Fruit fly (Drosophila melanogaster) whole organism, embryonic: ENCODE results near the gene CG31176.

Source experiments
- Abd-B ChIP-seq: fragments of 200-800 bp; sonication (Bioruptor generic); optimal IDR thresholded peaks from 2 replicates; lab custom pipeline; 2018; ENCODE audit warnings: missing biosample characterization, mild to moderate bottlenecking, missing genetic modification characterization, moderate library complexity
- Ada2b ChIP-seq: fragments of 200-800 bp; sonication (Bioruptor generic); IDR thresholded peaks from 2 replicates; pipeline ENCODE4 v1.3.6; 2022; ENCODE audit warnings: missing biosample characterization, missing genetic modification characterization
- CG10654 ChIP-seq: fragments of 200-800 bp; sonication (Bioruptor generic); optimal IDR thresholded peaks from 2 replicates; lab custom pipeline; 2016; ENCODE audit warnings: missing biosample characterization, missing genetic modification characterization
- CG11560 ChIP-seq: fragments of 200-800 bp; sonication (Bioruptor generic); IDR thresholded peaks from 3 replicates; pipeline ENCODE4 v1.3.6; 2022; ENCODE audit warnings: missing biosample characterization, missing genetic modification characterization
- CG12104 ChIP-seq: fragments of 200-800 bp; sonication (Bioruptor generic); optimal IDR thresholded peaks from 3 replicates; lab custom pipeline; 2016; ENCODE audit warnings: missing biosample characterization, missing genetic modification characterization
- CG12219 ChIP-seq: fragments of 200-800 bp; sonication (Bioruptor generic); optimal IDR thresholded peaks from 3 replicates; lab custom pipeline; 2018; ENCODE audit warnings: missing biosample characterization, mild to moderate bottlenecking, missing genetic modification characterization
- CG1233 ChIP-seq: fragments of 200-800 bp; sonication (Bioruptor generic); optimal IDR thresholded peaks from 4 replicates; lab custom pipeline; 2018; ENCODE audit warnings: missing biosample characterization, mild to moderate bottlenecking, missing genetic modification characterization
- CG14050 ChIP-seq: fragments of 200-800 bp; sonication (Bioruptor generic); IDR thresholded peaks from 3 replicates; pipeline ENCODE4 v1.3.6; 2022; ENCODE audit warnings: missing biosample characterization, missing genetic modification characterization
- CG14710 ChIP-seq: fragments of 200-800 bp; sonication (Bioruptor generic); optimal IDR thresholded peaks from 3 replicates; lab custom pipeline; 2019; ENCODE audit warnings: missing biosample characterization, mild to moderate bottlenecking, missing genetic modification characterization, moderate library complexity
- CG18262 ChIP-seq: fragments of 200-800 bp; optimal IDR thresholded peaks from 3 replicates; lab custom pipeline; 2019; ENCODE audit warnings: missing biosample characterization, mild to moderate bottlenecking, missing genetic modification characterization, moderate library complexity
- CG1832 ChIP-seq: fragments of 200-800 bp; sonication (Bioruptor generic); optimal IDR thresholded peaks from 2 replicates; lab custom pipeline; 2017; ENCODE audit warnings: missing biosample characterization, mild to moderate bottlenecking, missing genetic modification characterization, inconsistent platforms
- CG18476 ChIP-seq: fragments of 200-800 bp; sonication (Bioruptor generic); optimal IDR thresholded peaks from 2 replicates; lab custom pipeline; 2016; ENCODE audit warnings: missing biosample characterization, mild to moderate bottlenecking, missing genetic modification characterization
- CG2202 ChIP-seq: fragments of 200-800 bp; sonication (Bioruptor generic); optimal IDR thresholded peaks from 2 replicates; lab custom pipeline; 2018; ENCODE audit warnings: missing biosample characterization, mild to moderate bottlenecking, missing genetic modification characterization
- CG2712 ChIP-seq: fragments of 200-800 bp; optimal IDR thresholded peaks from 3 replicates; lab custom pipeline; 2019; ENCODE audit warnings: missing biosample characterization, mild to moderate bottlenecking, missing genetic modification characterization, moderate library complexity
- CG31441 ChIP-seq: fragments of 200-800 bp; sonication (Bioruptor generic); IDR thresholded peaks from 2 replicates; pipeline ENCODE4 v1.3.6; 2022; ENCODE audit warnings: missing biosample characterization, missing genetic modification characterization
- CG6765 ChIP-seq: fragments of 200-800 bp; sonication (Bioruptor generic); optimal IDR thresholded peaks from 3 replicates; lab custom pipeline; 2017; ENCODE audit warnings: missing biosample characterization, mild to moderate bottlenecking, missing genetic modification characterization
- CG6791 ChIP-seq: fragments of 200-800 bp; sonication (Bioruptor generic); IDR thresholded peaks from 3 replicates; pipeline ENCODE4 v1.3.6; 2022; ENCODE audit warnings: missing biosample characterization, missing genetic modification characterization; ENCODE audit not compliant: partially characterized antibody
- CG7357 ChIP-seq: fragments of 200-800 bp; sonication (Bioruptor generic); IDR thresholded peaks from 3 replicates; pipeline ENCODE4 v1.3.6; 2022; ENCODE audit warnings: missing biosample characterization, missing genetic modification characterization
- CG8290 ChIP-seq, 3 experiments: fragments of 200-800 bp; sonication (Bioruptor generic); optimal IDR thresholded peaks; 2 replicates each; lab custom pipeline; 2016 to 2019; ENCODE audit warnings: missing biosample characterization in 3 of 3, missing genetic modification characterization in 3 of 3, mild to moderate bottlenecking in 2 of 3, moderate library complexity in 1 of 3
- CG8388 ChIP-seq: fragments of 200-800 bp; sonication (Bioruptor generic); optimal IDR thresholded peaks from 2 replicates; lab custom pipeline; 2019; ENCODE audit warnings: missing biosample characterization, mild to moderate bottlenecking, missing genetic modification characterization, moderate library complexity
- CG9215 ChIP-seq: fragments of 200-800 bp; sonication (Bioruptor generic); IDR thresholded peaks from 2 replicates; pipeline ENCODE4 v1.3.6; 2022; ENCODE audit warnings: missing biosample characterization, missing genetic modification characterization
- CG9817 ChIP-seq: fragments of 200-800 bp; sonication (Bioruptor generic); optimal IDR thresholded peaks from 2 replicates; lab custom pipeline; 2018; ENCODE audit warnings: missing biosample characterization, mild to moderate bottlenecking, missing genetic modification characterization, moderate library complexity
- CG9876 ChIP-seq: fragments of 200-800 bp; sonication (Bioruptor generic); optimal IDR thresholded peaks from 2 replicates; lab custom pipeline; 2016; ENCODE audit warnings: missing biosample characterization, missing genetic modification characterization
- D ChIP-seq, 2 experiments: fragments of 200-800 bp in 1 of 2; fragments of >200 bp in 1 of 2; sonication (Bioruptor generic) in 1 of 2; optimal IDR thresholded peaks; 2 replicates in 1 of 2; 3 replicates in 1 of 2; lab custom pipeline; 2017; ENCODE audit warnings: mild to moderate bottlenecking in 1 of 2, missing biosample characterization in 1 of 2, missing genetic modification characterization in 1 of 2, missing genetic modification reagents in 1 of 2
- Dad ChIP-seq: fragments of 200-800 bp; sonication (Bioruptor generic); optimal IDR thresholded peaks from 3 replicates; lab custom pipeline; 2016; ENCODE audit warnings: missing biosample characterization, missing genetic modification characterization
- Dbx ChIP-seq: fragments of 200-800 bp; sonication (Bioruptor generic); IDR thresholded peaks from 3 replicates; pipeline ENCODE4 v1.3.6; 2022; ENCODE audit warnings: missing biosample characterization, missing genetic modification characterization
- Ets97D ChIP-seq: fragments of 200-800 bp; sonication (Bioruptor generic); optimal IDR thresholded peaks from 3 replicates; lab custom pipeline; 2016; ENCODE audit warnings: missing biosample characterization, missing genetic modification characterization
- Fer2 ChIP-seq: fragments of 200-800 bp; sonication (Bioruptor generic); optimal IDR thresholded peaks from 2 replicates; lab custom pipeline; 2018; ENCODE audit warnings: missing biosample characterization, mild to moderate bottlenecking, missing genetic modification characterization, moderate library complexity
- GATAe ChIP-seq: fragments of 200-800 bp; sonication (Bioruptor generic); conservative IDR thresholded peaks from 2 replicates; pipeline ENCODE4 v1.3.6; 2022; ENCODE audit warnings: missing biosample characterization, missing genetic modification characterization
- NK7.1 ChIP-seq: fragments of 200-800 bp; sonication (Bioruptor generic); optimal IDR thresholded peaks from 3 replicates; lab custom pipeline; 2016; ENCODE audit warnings: missing biosample characterization, missing genetic modification characterization
- Nf-YA ChIP-seq: fragments of 200-800 bp; sonication (Bioruptor generic); IDR thresholded peaks from 2 replicates; pipeline ENCODE4 v1.3.6; 2022; ENCODE audit warnings: missing biosample characterization, missing genetic modification characterization
- Sox100B ChIP-seq: fragments of 200-800 bp; sonication (Bioruptor generic); optimal IDR thresholded peaks from 3 replicates; lab custom pipeline; 2018; ENCODE audit warnings: missing biosample characterization, mild to moderate bottlenecking, missing genetic modification characterization
- Usf ChIP-seq: fragments of 200-800 bp; sonication (Bioruptor generic); optimal IDR thresholded peaks from 2 replicates; lab custom pipeline; 2017; ENCODE audit warnings: missing genotype, missing biosample characterization, missing genetic modification characterization
- aop ChIP-seq: fragments of 200-800 bp; sonication (Bioruptor generic); IDR thresholded peaks from 2 replicates; pipeline ENCODE4 v1.3.6; 2022; ENCODE audit warnings: missing biosample characterization, missing genetic modification characterization
- br ChIP-seq: fragments of >200 bp; optimal IDR thresholded peaks from 2 replicates; lab custom pipeline; 2017
- chn ChIP-seq: fragments of 200-800 bp; sonication (Bioruptor generic); optimal IDR thresholded peaks from 2 replicates; lab custom pipeline; 2016; ENCODE audit warnings: missing biosample characterization, missing genetic modification characterization
- dpn ChIP-seq, 2 experiments: fragments of 200-800 bp; sonication (Bioruptor generic); optimal IDR thresholded peaks; 3 replicates each; lab custom pipeline; 2016; ENCODE audit warnings: missing biosample characterization in 2 of 2, missing genetic modification characterization in 2 of 2
- gfzf ChIP-seq: fragments of 200-800 bp; sonication (Bioruptor generic); optimal IDR thresholded peaks from 2 replicates; lab custom pipeline; 2016; ENCODE audit warnings: missing biosample characterization, mild to moderate bottlenecking, missing genetic modification characterization, moderate library complexity
- gro ChIP-seq: fragments of 200-800 bp; sonication (Bioruptor generic); optimal IDR thresholded peaks from 2 replicates; lab custom pipeline; 2016; ENCODE audit warnings: missing biosample characterization, missing genetic modification characterization
- her ChIP-seq: fragments of 200-800 bp; sonication (Bioruptor generic); optimal IDR thresholded peaks from 2 replicates; lab custom pipeline; 2016; ENCODE audit warnings: missing biosample characterization, missing genetic modification characterization
- nau ChIP-seq: fragments of 200-800 bp; sonication (Bioruptor generic); optimal IDR thresholded peaks from 3 replicates; lab custom pipeline; 2017; ENCODE audit warnings: missing biosample characterization, mild to moderate bottlenecking, missing genetic modification characterization, missing genetic modification reagents
- oc ChIP-seq: fragments of 200-800 bp; sonication (Bioruptor generic); optimal IDR thresholded peaks from 2 replicates; lab custom pipeline; 2018; ENCODE audit warnings: missing biosample characterization, mild to moderate bottlenecking, missing genetic modification characterization, moderate library complexity
- pnt ChIP-seq: fragments of 200-800 bp; sonication (Bioruptor generic); optimal IDR thresholded peaks from 3 replicates; lab custom pipeline; 2016; ENCODE audit warnings: missing biosample characterization, missing genetic modification characterization
- rib ChIP-seq: fragments of 200-800 bp; sonication (Bioruptor generic); IDR thresholded peaks from 2 replicates; pipeline ENCODE4 v1.3.6; 2022; ENCODE audit warnings: missing biosample characterization, missing genetic modification characterization
- run ChIP-seq: fragments of 200-800 bp; sonication (Bioruptor generic); optimal IDR thresholded peaks from 3 replicates; lab custom pipeline; 2018; ENCODE audit warnings: missing biosample characterization, mild to moderate bottlenecking, missing genetic modification characterization
- salm ChIP-seq: fragments of 200-800 bp; sonication (Bioruptor generic); optimal IDR thresholded peaks from 2 replicates; lab custom pipeline; 2018; ENCODE audit warnings: missing biosample characterization, mild to moderate bottlenecking, missing genetic modification characterization
- slp2 ChIP-seq: fragments of 200-800 bp; sonication (Bioruptor generic); optimal IDR thresholded peaks from 2 replicates; lab custom pipeline; 2016; ENCODE audit warnings: missing biosample characterization, missing genetic modification characterization
- trh ChIP-seq: fragments of 200-800 bp; sonication (Bioruptor generic); optimal IDR thresholded peaks from 2 replicates; lab custom pipeline; 2016; ENCODE audit warnings: missing biosample characterization, missing genetic modification characterization
- ttk ChIP-seq: fragments of 200-800 bp; sonication (Bioruptor generic); IDR thresholded peaks from 2 replicates; pipeline ENCODE4 v2.1.2; 2022; ENCODE audit warnings: missing biosample characterization, missing genetic modification characterization
- wek ChIP-seq: fragments of 200-800 bp; sonication (Bioruptor generic); optimal IDR thresholded peaks from 3 replicates; lab custom pipeline; 2018; ENCODE audit warnings: missing biosample characterization, mild to moderate bottlenecking, missing genetic modification characterization, moderate library complexity
- zen2 ChIP-seq: fragments of 200-800 bp; sonication (Bioruptor generic); IDR thresholded peaks from 3 replicates; pipeline ENCODE4 v1.3.6; 2022; ENCODE audit warnings: missing biosample characterization, missing genetic modification characterization; ENCODE audit not compliant: partially characterized antibody

Gene CG31176

DNA sequence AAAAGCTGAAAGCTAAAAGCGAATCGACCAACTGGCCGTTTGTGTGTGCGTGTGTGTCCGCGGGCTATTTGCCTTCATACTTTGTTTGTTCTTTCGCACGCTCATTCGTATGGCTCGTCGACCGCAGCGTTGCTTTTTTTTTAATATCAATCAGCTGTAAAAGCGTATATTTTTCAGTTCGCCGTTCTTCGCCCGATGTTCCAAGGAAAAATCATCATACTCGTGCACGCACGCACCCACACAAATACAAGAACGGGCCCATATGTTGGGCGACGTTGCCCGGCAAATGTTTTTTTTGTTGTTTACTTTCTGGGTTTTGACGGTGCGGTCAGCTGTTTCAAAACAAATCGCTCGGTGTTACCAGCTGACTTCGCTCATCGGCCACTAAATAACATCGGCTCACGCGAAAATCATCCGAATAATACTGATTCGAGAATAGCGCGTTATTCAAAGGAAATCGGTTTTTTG, 58.8 kb downstream of the CG31176 start, which contains the start of gene E2f1 (continued):
- TF ChIP-seq CG12104 (GFP tag; lab: Kevin White, UChicago) (no peak), CG8388 (GFP tag; lab: Kevin White, UChicago) (no peak), run (tag; lab: Kevin White, UChicago) (no peak), aop (GFP tag; lab: Robert Waterston, UW) (no peak), CG2712 (tag; lab: Kevin White, UChicago) (peak; percentile 36), wek (GFP tag; lab: Kevin White, UChicago) (no peak), CG6765 (no peak), CG8290 (GFP tag; optimal IDR thresholded peaks at IDR 0.05; lab: Kevin White, UChicago) (peak; percentile 8), CG8290 (tag; optimal IDR thresholded peaks at IDR 0.05; lab: Kevin White, UChicago) (peak in 1 of 2 experiments; percentile 44), gfzf (GFP tag; lab: Kevin White, UChicago) (peak; percentile 96), salm (tag; lab: Kevin White, UChicago) (no peak), CG18476 (no peak), CG9215 (no peak), slp2 (GFP tag; lab: Kevin White, UChicago) (no peak), dpn (GFP tag; optimal IDR thresholded peaks at IDR 0.05; lab: Kevin White, UChicago) (no peak), Fer2 (no peak), Usf (no peak), oc (tag; lab: Kevin White, UChicago) (no peak), chn (GFP tag; lab: Kevin White, UChicago) (no peak), rib (no peak; the same call in 1 of the 2 replicates), Dbx (no peak), CG31441 (no peak), Sox100B (GFP tag; lab: Kevin White, UChicago) (no peak), GATAe (no peak), CG14710 (peak; percentile 46), nau (GFP tag; lab: Kevin White, UChicago) (peak; percentile 54), CG12219 (GFP tag; lab: Kevin White, UChicago) (no peak), CG1233 (GFP tag; lab: Kevin White, UChicago) (peak; percentile 25), trh (no peak), NK7.1 (GFP tag; lab: Kevin White, UChicago) (no peak), CG9876 (GFP tag; lab: Kevin White, UChicago) (no peak), CG14050 (GFP tag; lab: Robert Waterston, UW) (no peak), CG6791 (GFP tag; lab: Robert Waterston, UW) (peak; percentile 79; the same call in 2 of the 3 replicates), zen2 (GFP tag; lab: Robert Waterston, UW) (peak; percentile 60; the same call in 2 of the 3 replicates), gro (GFP tag; lab: Kevin White, UChicago) (no peak), CG18262 (tag; lab: Kevin White, UChicago) (no peak), CG9817 (tag; lab: Kevin White, UChicago) (no peak), Abd-B (GFP tag; lab: Kevin White, UChicago) (no peak), CG2202 (tag; lab: Kevin White, UChicago) (no peak), CG11560 (no peak), pnt (no peak), D (optimal IDR thresholded peaks at IDR 0.05; lab: Kevin White, UChicago) (peak; percentile 26), D (GFP tag; optimal IDR thresholded peaks at IDR 0.05; lab: Kevin White, UChicago) (no peak), CG1832 (GFP tag; lab: Kevin White, UChicago) (no peak), her (no peak), Nf-YA (no peak), Dad (no peak), CG10654 (GFP tag; lab: Kevin White, UChicago) (no peak), CG7357 (GFP tag; lab: Robert Waterston, UW) (no peak), Ada2b (GFP tag; lab: Robert Waterston, UW) (no peak), Ets97D (peak; percentile 76), ttk (GFP tag; lab: Robert Waterston, UW) (no peak), br (no peak)
